Worm (Caenorhabditis elegans) whole organism, early embryonic: ENCODE data around the gene F56D6.22.

Experiments used
- B0310.2 ChIP-seq: sonication (generic microtip); optimal IDR thresholded peaks from 2 replicates; lab custom pipeline; 2016; ENCODE audit warnings: mild to moderate bottlenecking, missing genetic modification characterization, missing compliant biosample characterization
- F13C5.2 ChIP-seq: sonication (generic microtip); optimal IDR thresholded peaks from 2 replicates; lab custom pipeline; 2017; ENCODE audit warnings: mild to moderate bottlenecking, missing genetic modification characterization, inconsistent platforms, missing compliant biosample characterization
- aly-1 ChIP-seq: sonication (generic microtip); optimal IDR thresholded peaks from 2 replicates; lab custom pipeline; 2016; ENCODE audit warnings: missing genetic modification characterization, missing compliant biosample characterization
- ama-1 ChIP-seq: fragments of 150-350 bp; optimal IDR thresholded peaks from 2 replicates; lab custom pipeline; 2014
- ceh-13 ChIP-seq: fragments of 200-800 bp; sonication (Bioruptor generic); optimal IDR thresholded peaks from 2 replicates; lab custom pipeline; 2018; ENCODE audit warnings: mild to moderate bottlenecking, missing genetic modification characterization, missing compliant biosample characterization
- ceh-36 ChIP-seq: sonication (generic microtip); optimal IDR thresholded peaks from 2 replicates; lab custom pipeline; 2016; ENCODE audit warnings: missing genetic modification characterization, inconsistent platforms, missing compliant biosample characterization
- ets-7 ChIP-seq: sonication (generic microtip); optimal IDR thresholded peaks from 2 replicates; lab custom pipeline; 2016; ENCODE audit warnings: missing genotype, missing genetic modification characterization, missing compliant biosample characterization
- flt-1 ChIP-seq: fragments of 200-800 bp; sonication (Bioruptor generic); IDR thresholded peaks from 2 replicates; pipeline ENCODE4 v1.3.6; 2022; ENCODE audit warnings: missing genetic modification characterization, missing compliant biosample characterization
- hmbx-1 ChIP-seq: sonication (generic microtip); optimal IDR thresholded peaks from 2 replicates; lab custom pipeline; 2016; ENCODE audit warnings: mild to moderate bottlenecking, missing genetic modification characterization, missing compliant biosample characterization
- hmg-4 ChIP-seq: fragments of 200-800 bp; sonication (Bioruptor generic); optimal IDR thresholded peaks from 2 replicates; lab custom pipeline; 2018; ENCODE audit warnings: mild to moderate bottlenecking, missing genetic modification characterization, missing compliant biosample characterization
- hnd-1 ChIP-seq: sonication (generic microtip); optimal IDR thresholded peaks from 2 replicates; lab custom pipeline; 2016; ENCODE audit warnings: missing genetic modification characterization, missing compliant biosample characterization
- pes-1 ChIP-seq: fragments of 200-800 bp; sonication (Bioruptor generic); IDR thresholded peaks from 2 replicates; pipeline ENCODE4 v1.3.6; 2022; ENCODE audit warnings: missing genetic modification reagents, missing genetic modification characterization, missing compliant biosample characterization
- scrt-1 ChIP-seq: fragments of 200-800 bp; sonication (Bioruptor generic); IDR thresholded peaks from 2 replicates; pipeline ENCODE4 v1.3.6; 2022; ENCODE audit warnings: missing genetic modification characterization, missing compliant biosample characterization
- sea-1 ChIP-seq: fragments of 200-800 bp; sonication (Bioruptor generic); conservative IDR thresholded peaks from 2 replicates; pipeline ENCODE4 v1.3.6; 2022; ENCODE audit warnings: missing genetic modification characterization, missing compliant biosample characterization
- tbx-11 ChIP-seq: fragments of 200-800 bp; sonication (Bioruptor generic); IDR thresholded peaks from 2 replicates; pipeline ENCODE4 v1.3.6; 2022; ENCODE audit warnings: missing genetic modification characterization, missing compliant biosample characterization
- tbx-37 ChIP-seq: fragments of 200-800 bp; sonication (Bioruptor generic); conservative IDR thresholded peaks from 2 replicates; pipeline ENCODE4 v1.3.6; 2022; ENCODE audit warnings: missing genetic modification reagents, missing genetic modification characterization, missing compliant biosample characterization
- tra-4 ChIP-seq: sonication (generic microtip); optimal IDR thresholded peaks from 2 replicates; lab custom pipeline; 2017; ENCODE audit warnings: missing genetic modification characterization, missing compliant biosample characterization

The F56D6.22 gene

ce11 chrIV:3894004-3894480 lies 13.4 kb downstream of the F56D6.22 start, which contains the start of gene F56D6.8:
Gene F56D6.8, minus strand, starts transcription at chrIV:3894430.
- TF ChIP-seq hmbx-1 (tag; lab: Kevin White, UChicago) (no peak), tbx-37 (GFP tag; lab: Robert Waterston, UW) (no peak), F13C5.2 (tag; lab: Kevin White, UChicago) (no peak), tra-4 (tag; lab: Kevin White, UChicago) (no peak), ama-1 (lab: Kevin White, UChicago) (no peak), pes-1 (GFP tag; lab: Robert Waterston, UW) (no peak), ets-7 (tag; lab: Kevin White, UChicago) (no peak), scrt-1 (GFP tag; lab: Robert Waterston, UW) (no peak), tbx-11 (GFP tag; lab: Robert Waterston, UW) (no peak), B0310.2 (tag; lab: Kevin White, UChicago) (no peak), hnd-1 (no peak), ceh-13 (GFP tag; lab: Kevin White, UChicago) (no peak), flt-1 (GFP tag; lab: Robert Waterston, UW) (no peak), sea-1 (no peak), hmg-4 (GFP tag; lab: Kevin White, UChicago) (no peak), aly-1 (no peak), ceh-36 (no peak)

DNA sequence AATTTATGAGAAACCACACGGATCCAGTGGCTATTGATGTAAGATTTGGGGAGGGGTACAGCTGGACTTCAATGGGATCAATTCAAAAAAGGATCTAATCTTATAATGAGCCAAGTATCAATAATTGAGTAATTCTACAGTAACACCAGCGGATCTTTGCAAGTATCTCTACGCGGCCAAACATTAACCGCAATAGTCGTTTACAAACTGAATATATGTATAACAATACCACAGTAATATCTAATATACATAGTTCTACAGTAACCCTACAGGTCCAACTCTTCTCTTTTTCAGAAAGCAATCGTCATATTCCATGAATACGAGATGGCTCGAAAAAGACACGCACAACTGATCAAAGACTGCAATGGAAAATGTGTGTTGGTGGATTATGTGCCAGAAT lies 15.4 kb downstream of the F56D6.22 start, which contains the start of gene F56D6.9:
TSS of gene F56D6.9 (plus strand) at position 301 of the 400 bp plus-strand sequence.
- no peak for TF ChIP-seq F13C5.2 (tag; lab: Kevin White, UChicago)

ce11 chrIV:3888963-3889362 lies 18.4 kb downstream of the F56D6.22 start, which contains the start of gene oac-21:
Gene oac-21, plus strand, starts transcription at chrIV:3889263.
- no peak for TF ChIP-seq tra-4 (tag; lab: Kevin White, UChicago)
- no peak for TF ChIP-seq hnd-1
- TF ChIP-seq pes-1 (GFP tag; lab: Robert Waterston, UW) = no peak
- no peak for TF ChIP-seq tbx-37 (GFP tag; lab: Robert Waterston, UW)
- TF ChIP-seq hmbx-1 (tag; lab: Kevin White, UChicago) = no peak

DNA sequence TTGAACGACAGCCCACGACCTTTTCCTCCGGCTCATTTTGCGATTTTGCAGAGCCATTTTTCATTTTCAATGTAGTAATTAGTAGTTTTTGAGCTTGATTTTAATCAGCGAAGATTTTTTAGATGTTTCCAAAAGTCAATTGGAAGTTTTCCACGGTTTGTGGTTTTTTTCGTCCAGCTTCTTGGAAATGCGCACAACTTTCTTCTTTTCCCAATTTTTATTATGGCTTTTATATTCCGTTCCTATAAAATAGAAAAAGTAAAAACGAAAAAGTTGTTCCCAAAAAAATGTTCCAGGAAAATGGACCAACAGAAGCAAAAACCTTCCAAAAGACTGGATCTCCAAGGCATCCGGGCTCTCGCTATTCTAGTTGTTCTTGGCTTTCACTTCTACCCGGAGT lies 22.0 kb downstream of the F56D6.22 start, which contains the start of gene oac-22:
TSS of gene oac-22 (plus strand) at position 301 of the 400 bp plus-strand sequence.
- TF ChIP-seq sea-1 = no peak
- no peak for TF ChIP-seq tbx-37 (GFP tag; lab: Robert Waterston, UW)
- TF ChIP-seq ceh-13 (GFP tag; lab: Kevin White, UChicago) = no peak
- TF ChIP-seq F13C5.2 (tag; lab: Kevin White, UChicago) = no peak
- no peak for TF ChIP-seq aly-1
- no peak for TF ChIP-seq scrt-1 (GFP tag; lab: Robert Waterston, UW)
- TF ChIP-seq hmg-4 (GFP tag; lab: Kevin White, UChicago) = no peak
- TF ChIP-seq tra-4 (tag; lab: Kevin White, UChicago) = no peak
- TF ChIP-seq pes-1 (GFP tag; lab: Robert Waterston, UW) = no peak
- no peak for TF ChIP-seq hnd-1
- no peak for TF ChIP-seq hmbx-1 (tag; lab: Kevin White, UChicago)
- TF ChIP-seq flt-1 (GFP tag; lab: Robert Waterston, UW) = no peak
- TF ChIP-seq tbx-11 (GFP tag; lab: Robert Waterston, UW) = no peak
- TF ChIP-seq ceh-36 = no peak
- TF ChIP-seq ets-7 (tag; lab: Kevin White, UChicago) = no peak

DNA sequence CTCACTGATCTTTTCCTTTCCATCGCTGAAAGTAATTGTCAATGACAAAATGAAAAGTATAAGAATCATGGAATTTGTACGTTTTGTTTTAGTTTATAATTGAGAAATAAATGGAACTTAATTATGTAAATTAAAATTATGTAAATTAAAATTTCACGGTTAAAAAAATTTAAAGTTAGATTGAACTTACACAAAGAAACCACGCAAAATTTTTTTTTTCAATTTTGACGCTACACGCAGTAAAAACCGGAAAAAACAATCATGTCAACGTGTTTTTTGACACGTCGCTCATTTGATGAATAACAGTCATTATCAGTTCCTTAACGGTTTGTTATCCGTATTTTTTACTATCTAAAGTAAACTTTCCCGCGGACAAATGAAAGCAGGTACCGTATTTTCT lies 26.3 kb downstream of the F56D6.22 start, which contains the start of the genes F37C4.8 and oac-23:
TSS of gene F37C4.8 (minus strand) at position 101 of the 400 bp plus-strand sequence.
TSS of gene oac-23 (plus strand) at position 323 of the 400 bp plus-strand sequence.
- TF ChIP-seq tra-4 (tag; lab: Kevin White, UChicago) = no peak
- no peak for TF ChIP-seq aly-1
- TF ChIP-seq ets-7 (tag; lab: Kevin White, UChicago) = no peak
- no peak for TF ChIP-seq flt-1 (GFP tag; lab: Robert Waterston, UW)
- TF ChIP-seq tbx-11 (GFP tag; lab: Robert Waterston, UW) = no peak
- TF ChIP-seq hmg-4 (GFP tag; lab: Kevin White, UChicago) = no peak
- TF ChIP-seq scrt-1 (GFP tag; lab: Robert Waterston, UW) = no peak
- TF ChIP-seq B0310.2 (tag; lab: Kevin White, UChicago) = no peak
- TF ChIP-seq F13C5.2 (tag; lab: Kevin White, UChicago) = no peak
- no peak for TF ChIP-seq ceh-13 (GFP tag; lab: Kevin White, UChicago)
- TF ChIP-seq hnd-1 = no peak
- TF ChIP-seq hmbx-1 (tag; lab: Kevin White, UChicago) = no peak
- no peak for TF ChIP-seq tbx-37 (GFP tag; lab: Robert Waterston, UW)

- TF ChIP-seq ceh-13 (GFP tag; lab: Kevin White, UChicago) = no peak
- no peak for TF ChIP-seq tbx-37 (GFP tag; lab: Robert Waterston, UW)
Observed at ce11 chrIV:3878283-3878938, 29.0 kb downstream of the F56D6.22 start, which contains the start of gene F37C4.6. Gene F37C4.6, minus strand, starts transcription at chrIV:3878333.

DNA sequence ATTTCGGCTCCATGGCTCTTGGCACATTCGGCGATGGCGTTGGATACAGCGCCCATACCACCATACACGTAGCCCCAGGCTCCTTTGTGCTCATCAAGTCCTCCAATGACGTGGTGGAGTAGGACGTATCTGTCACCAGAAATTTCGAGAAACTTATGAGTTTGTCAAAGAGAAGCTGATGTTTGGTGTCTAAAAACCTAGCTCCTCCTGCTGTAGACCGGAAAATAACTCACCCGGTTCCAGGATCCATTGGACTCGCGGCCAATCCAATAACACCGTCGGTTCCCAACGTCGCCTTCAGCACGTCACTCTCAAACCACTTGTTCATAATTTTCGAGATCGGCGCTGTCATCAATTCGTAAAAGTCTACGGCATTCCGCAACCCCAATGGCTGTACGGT lies 30.5 kb downstream of the F56D6.22 start:
- TF ChIP-seq ceh-13 (GFP tag; lab: Kevin White, UChicago) (no peak), tbx-11 (GFP tag; lab: Robert Waterston, UW) (no peak), scrt-1 (GFP tag; lab: Robert Waterston, UW) (no peak), B0310.2 (tag; lab: Kevin White, UChicago) (no peak), tbx-37 (GFP tag; lab: Robert Waterston, UW) (no peak), hnd-1 (no peak), flt-1 (GFP tag; lab: Robert Waterston, UW) (no peak), hmg-4 (GFP tag; lab: Kevin White, UChicago) (no peak), tra-4 (tag; lab: Kevin White, UChicago) (no peak), aly-1 (no peak), F13C5.2 (tag; lab: Kevin White, UChicago) (no peak), sea-1 (no peak), ceh-36 (no peak), hmbx-1 (tag; lab: Kevin White, UChicago) (no peak)
